Worm (Caenorhabditis elegans) whole organism, mixed stage, embryonic: ENCODE measurements around the gene col-124.

ENCODE experiments used
- bed-3 ChIP-seq: fragments of 200-800 bp; sonication (Bioruptor generic); optimal IDR thresholded peaks from 3 replicates; lab custom pipeline; 2018; ENCODE audit warnings: mild to moderate bottlenecking, missing genetic modification characterization, moderate library complexity, missing compliant biosample characterization
- blmp-1 ChIP-seq: fragments of 150-350 bp; optimal IDR thresholded peaks from 2 replicates; lab custom pipeline; 2014; ENCODE audit warnings: missing biosample characterization, missing genetic modification characterization
- elt-3 ChIP-seq: fragments of 150-350 bp; optimal IDR thresholded peaks from 2 replicates; lab custom pipeline; 2014; ENCODE audit warnings: missing biosample characterization, missing genetic modification characterization
- lsy-2 ChIP-seq: fragments of 150-350 bp; optimal IDR thresholded peaks from 2 replicates; lab custom pipeline; 2014; ENCODE audit warnings: missing biosample characterization, missing genetic modification characterization
- mep-1 ChIP-seq: fragments of 150-350 bp; optimal IDR thresholded peaks from 2 replicates; lab custom pipeline; 2017; ENCODE audit warnings: missing biosample characterization, missing genetic modification reagents, missing genetic modification characterization, inconsistent platforms
- snpc-4 ChIP-seq: fragments of 150-350 bp; optimal IDR thresholded peaks from 2 replicates; lab custom pipeline; 2014; ENCODE audit warnings: missing biosample characterization, missing genetic modification characterization
- sptf-1 ChIP-seq: sonication (generic microtip); optimal IDR thresholded peaks from 2 replicates; lab custom pipeline; 2017; ENCODE audit warnings: mild to moderate bottlenecking, missing genetic modification characterization, moderate library complexity, missing compliant biosample characterization
- unc-62 ChIP-seq: fragments of 150-350 bp; optimal IDR thresholded peaks from 2 replicates; lab custom pipeline; 2014; ENCODE audit warnings: missing biosample characterization, missing genetic modification reagents, missing genetic modification characterization

DNA sequence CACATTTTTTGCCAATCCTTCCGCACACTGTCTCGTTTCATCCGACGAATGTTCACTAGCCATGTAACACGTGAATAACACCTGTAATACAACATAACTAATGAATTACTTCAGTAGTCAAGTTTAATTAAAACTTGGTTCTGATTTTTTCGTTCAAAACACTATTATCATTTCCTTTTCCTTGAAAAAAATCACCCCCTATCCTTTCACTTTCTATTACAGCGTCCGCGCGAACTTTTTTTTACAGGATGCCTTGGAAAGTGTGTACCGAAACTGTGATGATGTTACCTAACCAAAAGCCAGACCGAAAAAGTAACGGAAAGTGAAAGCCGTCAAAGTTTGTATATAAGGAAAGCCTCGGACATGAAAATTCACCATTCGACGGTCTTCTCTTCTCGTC is at the start of gene col-124:
- TF ChIP-seq bed-3 (GFP tag; lab: Kevin White, UChicago) (no peak), unc-62 (GFP tag; lab: Kevin White, UChicago) (no peak), lsy-2 (tag; lab: Kevin White, UChicago) (no peak), mep-1 (tag; lab: Kevin White, UChicago) (no peak), sptf-1 (tag; lab: Kevin White, UChicago) (no peak), elt-3 (tag; lab: Kevin White, UChicago) (no peak), snpc-4 (no peak), blmp-1 (tag; lab: Kevin White, UChicago) (no peak)
